Fruit fly (Drosophila melanogaster) whole organism, prepupa: ENCODE results near the gene ppk28.

Experiments
- CG10631 ChIP-seq: fragments of 200-800 bp; sonication (Bioruptor generic); optimal IDR thresholded peaks from 2 replicates; lab custom pipeline; 2016; ENCODE audit warnings: missing biosample characterization, missing genetic modification characterization
- CG11294 ChIP-seq: fragments of 200-800 bp; sonication (Bioruptor generic); IDR thresholded peaks from 2 replicates; pipeline ENCODE4 v1.3.6; 2022; ENCODE audit warnings: missing biosample characterization, missing genetic modification characterization
- CG11762 ChIP-seq: fragments of 200-800 bp; sonication (Bioruptor generic); optimal IDR thresholded peaks from 3 replicates; lab custom pipeline; 2016; ENCODE audit warnings: missing biosample characterization, missing genetic modification characterization; ENCODE audit not compliant: insufficient read depth
- CG11902 ChIP-seq: fragments of 200-800 bp; sonication (Bioruptor generic); optimal IDR thresholded peaks from 3 replicates; lab custom pipeline; 2016; ENCODE audit warnings: missing biosample characterization, missing genetic modification characterization
- CG15336 ChIP-seq: fragments of 200-800 bp; sonication (Bioruptor generic); IDR thresholded peaks from 2 replicates; pipeline ENCODE4 v1.3.6; 2022; ENCODE audit warnings: missing biosample characterization, missing genetic modification characterization
- CG1621 ChIP-seq: fragments of 200-800 bp; sonication (Bioruptor generic); optimal IDR thresholded peaks from 3 replicates; lab custom pipeline; 2018; ENCODE audit warnings: missing biosample characterization, mild to moderate bottlenecking, missing genetic modification characterization
- CG3032 ChIP-seq: fragments of 200-800 bp; optimal IDR thresholded peaks from 2 replicates; lab custom pipeline; 2019; ENCODE audit warnings: missing biosample characterization, mild to moderate bottlenecking, missing genetic modification characterization, moderate library complexity
- CG31627 ChIP-seq: fragments of 200-800 bp; sonication (Bioruptor generic); optimal IDR thresholded peaks from 3 replicates; lab custom pipeline; 2016; ENCODE audit warnings: missing biosample characterization, missing genetic modification characterization
- CG32006 ChIP-seq: fragments of 200-800 bp; sonication (Bioruptor generic); optimal IDR thresholded peaks from 3 replicates; lab custom pipeline; 2017; ENCODE audit warnings: missing biosample characterization, mild to moderate bottlenecking, missing genetic modification characterization
- CG34406 ChIP-seq: fragments of 200-800 bp; sonication (Bioruptor generic); optimal IDR thresholded peaks from 3 replicates; lab custom pipeline; 2016; ENCODE audit warnings: missing biosample characterization, missing genetic modification characterization
- CG3919 ChIP-seq: fragments of 200-800 bp; sonication (Bioruptor generic); optimal IDR thresholded peaks from 3 replicates; lab custom pipeline; 2016; ENCODE audit warnings: missing biosample characterization, missing genetic modification characterization
- CG4318 ChIP-seq: fragments of 200-800 bp; sonication (Bioruptor generic); optimal IDR thresholded peaks from 3 replicates; lab custom pipeline; 2017; ENCODE audit warnings: missing biosample characterization, mild to moderate bottlenecking, missing genetic modification characterization
- CG6163 ChIP-seq: fragments of 200-800 bp; sonication (Bioruptor generic); IDR thresholded peaks from 3 replicates; pipeline ENCODE4 v1.3.6; 2022; ENCODE audit warnings: missing biosample characterization, missing genetic modification characterization
- CG6276 ChIP-seq: fragments of 200-800 bp; sonication (Bioruptor generic); optimal IDR thresholded peaks from 2 replicates; lab custom pipeline; 2017; ENCODE audit warnings: missing biosample characterization, mild to moderate bottlenecking, missing genetic modification characterization
- CG6792 ChIP-seq: fragments of 200-800 bp; sonication (Bioruptor generic); optimal IDR thresholded peaks from 3 replicates; lab custom pipeline; 2016; ENCODE audit warnings: missing biosample characterization, missing genetic modification characterization
- CG6808 ChIP-seq: fragments of 200-800 bp; sonication (Bioruptor generic); optimal IDR thresholded peaks from 3 replicates; lab custom pipeline; 2017; ENCODE audit warnings: missing biosample characterization, missing genetic modification characterization, mild to moderate bottlenecking, moderate library complexity, missing genetic modification reagents
- CG7368 ChIP-seq: fragments of 200-800 bp; sonication (Bioruptor generic); optimal IDR thresholded peaks from 3 replicates; lab custom pipeline; 2016; ENCODE audit warnings: missing biosample characterization, missing genetic modification characterization
- CG8119 ChIP-seq: fragments of 200-800 bp; sonication (Bioruptor generic); IDR thresholded peaks from 3 replicates; pipeline ENCODE4 v1.3.6; 2022; ENCODE audit warnings: missing biosample characterization, missing genetic modification characterization
- CG8632 ChIP-seq: fragments of 200-800 bp; sonication (Bioruptor generic); optimal IDR thresholded peaks from 3 replicates; lab custom pipeline; 2016; ENCODE audit warnings: missing biosample characterization, missing genetic modification characterization
- Eip75B ChIP-seq: fragments of 200-800 bp; sonication (Bioruptor generic); optimal IDR thresholded peaks from 3 replicates; lab custom pipeline; 2016; ENCODE audit warnings: missing biosample characterization, missing genetic modification characterization
- Eip78C ChIP-seq: fragments of 200-800 bp; sonication (Bioruptor generic); peaks from one replicate; lab custom pipeline; 2016; ENCODE audit warnings: missing biosample characterization, missing genetic modification characterization
- Eip93F ChIP-seq: fragments of 200-800 bp; sonication (Bioruptor generic); optimal IDR thresholded peaks from 2 replicates; lab custom pipeline; 2016; ENCODE audit warnings: missing biosample characterization, mild to moderate bottlenecking, missing genetic modification characterization
- Ets21C ChIP-seq: fragments of 200-800 bp; sonication (Bioruptor generic); optimal IDR thresholded peaks from 3 replicates; lab custom pipeline; 2016; ENCODE audit warnings: missing biosample characterization, missing genetic modification characterization
- Ets96B ChIP-seq: fragments of 200-800 bp; optimal IDR thresholded peaks from 2 replicates; lab custom pipeline; 2019; ENCODE audit warnings: missing biosample characterization, mild to moderate bottlenecking, missing genetic modification characterization, moderate library complexity
- Gug ChIP-seq: fragments of 200-800 bp; sonication (Bioruptor generic); IDR thresholded peaks from 2 replicates; pipeline ENCODE4 v1.3.6; 2022; ENCODE audit warnings: missing biosample characterization, missing genetic modification characterization
- Hr38 ChIP-seq: sonication (Bioruptor generic); optimal IDR thresholded peaks from 2 replicates; lab custom pipeline; 2016; ENCODE audit warnings: missing biosample characterization, missing genetic modification characterization
- Hr39 ChIP-seq: fragments of 200-800 bp; sonication (Bioruptor generic); optimal IDR thresholded peaks from 2 replicates; lab custom pipeline; 2016; ENCODE audit warnings: missing biosample characterization, missing genetic modification characterization
- Hr4 ChIP-seq: fragments of 200-800 bp; sonication (Bioruptor generic); optimal IDR thresholded peaks from 3 replicates; lab custom pipeline; 2016; ENCODE audit warnings: missing biosample characterization, missing genetic modification characterization
- OdsH ChIP-seq: fragments of 200-800 bp; sonication (Bioruptor generic); optimal IDR thresholded peaks from 3 replicates; lab custom pipeline; 2016; ENCODE audit warnings: missing biosample characterization, missing genetic modification characterization
- Smox ChIP-seq: fragments of 200-800 bp; sonication (Bioruptor generic); optimal IDR thresholded peaks from 3 replicates; lab custom pipeline; 2016; ENCODE audit warnings: missing biosample characterization, missing genetic modification characterization
- Sox102F ChIP-seq: fragments of 200-800 bp; sonication (Bioruptor generic); optimal IDR thresholded peaks from 2 replicates; lab custom pipeline; 2016; ENCODE audit warnings: missing biosample characterization, mild to moderate bottlenecking, missing genetic modification characterization
- Sox14 ChIP-seq: fragments of 200-800 bp; sonication (Bioruptor generic); optimal IDR thresholded peaks from 3 replicates; lab custom pipeline; 2016; ENCODE audit warnings: missing biosample characterization, missing genetic modification characterization
- achi ChIP-seq: fragments of 200-800 bp; sonication (Bioruptor generic); optimal IDR thresholded peaks from 3 replicates; lab custom pipeline; 2016; ENCODE audit warnings: missing biosample characterization, missing genetic modification characterization
- acj6 ChIP-seq: fragments of 200-800 bp; sonication (Bioruptor generic); optimal IDR thresholded peaks from 3 replicates; lab custom pipeline; 2016; ENCODE audit warnings: missing biosample characterization, missing genetic modification characterization
- cyc ChIP-seq: fragments of 200-800 bp; sonication (Bioruptor generic); optimal IDR thresholded peaks from 3 replicates; lab custom pipeline; 2016; ENCODE audit warnings: missing biosample characterization, missing genetic modification characterization
- dac ChIP-seq: fragments of 200-800 bp; sonication (Bioruptor generic); optimal IDR thresholded peaks from 2 replicates; lab custom pipeline; 2017; ENCODE audit warnings: missing biosample characterization, mild to moderate bottlenecking, missing genetic modification characterization
- dsx ChIP-seq: fragments of 200-800 bp; optimal IDR thresholded peaks from 3 replicates; lab custom pipeline; 2019; ENCODE audit warnings: missing biosample characterization, mild to moderate bottlenecking, missing genetic modification characterization, moderate library complexity; ENCODE audit not compliant: poor library complexity, severe bottlenecking
- eg ChIP-seq: fragments of 200-800 bp; sonication (Bioruptor generic); IDR thresholded peaks from 3 replicates; pipeline ENCODE4 v1.3.6; 2022; ENCODE audit warnings: missing biosample characterization, missing genetic modification characterization
- esn ChIP-seq: fragments of 200-800 bp; sonication (Bioruptor generic); optimal IDR thresholded peaks from 2 replicates; lab custom pipeline; 2016; ENCODE audit warnings: missing biosample characterization, mild to moderate bottlenecking, missing genetic modification characterization, moderate library complexity
- fd85E ChIP-seq: fragments of 200-800 bp; sonication (Bioruptor generic); optimal IDR thresholded peaks from 3 replicates; lab custom pipeline; 2016; ENCODE audit warnings: missing biosample characterization, missing genetic modification characterization
- net ChIP-seq: fragments of 200-800 bp; sonication (Bioruptor generic); optimal IDR thresholded peaks from 3 replicates; lab custom pipeline; 2016; ENCODE audit warnings: missing biosample characterization, missing genetic modification characterization
- pdm3 ChIP-seq: fragments of 200-800 bp; sonication (Bioruptor generic); optimal IDR thresholded peaks from 3 replicates; lab custom pipeline; 2016; ENCODE audit warnings: missing biosample characterization, missing genetic modification characterization
- salr ChIP-seq, 2 experiments: fragments of 200-800 bp; sonication (Bioruptor generic); optimal IDR thresholded peaks; 3 replicates each; lab custom pipeline; 2016 to 2018; ENCODE audit warnings: missing biosample characterization in 2 of 2, missing genetic modification characterization in 2 of 2, mild to moderate bottlenecking in 1 of 2
- spab ChIP-seq: fragments of 200-800 bp; sonication (Bioruptor generic); optimal IDR thresholded peaks from 2 replicates; lab custom pipeline; 2017; ENCODE audit warnings: missing biosample characterization, mild to moderate bottlenecking, missing genetic modification characterization, missing genetic modification reagents
- ss ChIP-seq, 2 experiments: fragments of 200-800 bp; sonication (Bioruptor generic); optimal IDR thresholded peaks; 2 replicates in 1 of 2; 3 replicates in 1 of 2; lab custom pipeline; 2017 to 2018; ENCODE audit warnings: mild to moderate bottlenecking in 2 of 2, missing biosample characterization in 2 of 2, missing genetic modification characterization in 2 of 2, moderate library complexity in 1 of 2
- svp ChIP-seq: fragments of 200-800 bp; sonication (Bioruptor generic); peaks from one replicate; lab custom pipeline; 2016; ENCODE audit warnings: missing biosample characterization, missing genetic modification characterization
- topi ChIP-seq: fragments of 200-800 bp; sonication (Bioruptor generic); optimal IDR thresholded peaks from 3 replicates; lab custom pipeline; 2016; ENCODE audit warnings: missing biosample characterization, missing genetic modification characterization
- vri ChIP-seq: fragments of 200-800 bp; sonication (Bioruptor generic); optimal IDR thresholded peaks from 3 replicates; lab custom pipeline; 2016; ENCODE audit warnings: missing biosample characterization, mild to moderate bottlenecking, missing genetic modification characterization

Gene ppk28

dm6 chrX:16849517-16849916 lies 43.6 kb downstream of the ppk28 start:
- TF ChIP-seq Ets21C (GFP tag; lab: Kevin White, UChicago), result no peak
- no peak for TF ChIP-seq CG32006 (GFP tag; lab: Kevin White, UChicago)
- no peak for TF ChIP-seq topi (GFP tag; lab: Kevin White, UChicago)
- no peak for TF ChIP-seq CG11294 (GFP tag; lab: Robert Waterston, UW)
- no peak for TF ChIP-seq pdm3
- no peak for TF ChIP-seq spab
- TF ChIP-seq Smox, result no peak
- TF ChIP-seq CG31627 (GFP tag; lab: Kevin White, UChicago), result no peak
- no peak for TF ChIP-seq CG3032 (tag; lab: Kevin White, UChicago)
- no peak for TF ChIP-seq dsx (GFP tag; lab: Kevin White, UChicago)
- TF ChIP-seq CG15336, result no peak

dm6 chrX:16854746-16855145 lies 48.9 kb downstream of the ppk28 start:
- no peak for TF ChIP-seq spab
- TF ChIP-seq acj6 (GFP tag; lab: Kevin White, UChicago), result peak; percentile 4
- no peak for TF ChIP-seq Eip93F (GFP tag; lab: Kevin White, UChicago)
- no peak for TF ChIP-seq CG1621 (tag; lab: Kevin White, UChicago)
- TF ChIP-seq Smox, result no peak
- TF ChIP-seq achi, result peak; percentile 21
- TF ChIP-seq Hr39, result no peak
- TF ChIP-seq fd85E, result no peak
- no peak for TF ChIP-seq Sox14 (GFP tag; lab: Kevin White, UChicago)
- no peak for TF ChIP-seq dac (GFP tag; lab: Kevin White, UChicago)
- no peak for TF ChIP-seq Sox102F
- TF ChIP-seq CG3919 (GFP tag; lab: Kevin White, UChicago), result no peak
- no peak for TF ChIP-seq CG4318 (GFP tag; lab: Kevin White, UChicago)
- no peak for TF ChIP-seq salr (GFP tag; optimal IDR thresholded peaks at IDR 0.05; lab: Kevin White, UChicago)
- no peak for TF ChIP-seq esn (GFP tag; lab: Kevin White, UChicago)
- no peak for TF ChIP-seq CG10631 (GFP tag; lab: Kevin White, UChicago)
- TF ChIP-seq CG11902 (GFP tag; lab: Kevin White, UChicago), result no peak
- TF ChIP-seq net (GFP tag; lab: Kevin White, UChicago), result peak; percentile 2
- TF ChIP-seq CG11762 (GFP tag; lab: Kevin White, UChicago), result no peak
- TF ChIP-seq Eip75B (GFP tag; lab: Kevin White, UChicago), result no peak
- TF ChIP-seq CG6276 (GFP tag; lab: Kevin White, UChicago), result peak; percentile 60
- no peak for TF ChIP-seq svp
- TF ChIP-seq CG6808 (GFP tag; lab: Kevin White, UChicago), result no peak
- TF ChIP-seq CG6163 (GFP tag; lab: Robert Waterston, UW), result 0 out of 3 replicates have a peak, but pooled peaks have one; percentile 38
- peak; percentile 58 for TF ChIP-seq CG32006 (GFP tag; lab: Kevin White, UChicago)
- no peak for TF ChIP-seq Ets96B (tag; lab: Kevin White, UChicago)
- peak; percentile 75 for TF ChIP-seq CG15336
- TF ChIP-seq ss (GFP tag; optimal IDR thresholded peaks at IDR 0.05; lab: Kevin White, UChicago), result no peak
- TF ChIP-seq CG34406 (GFP tag; lab: Kevin White, UChicago), result no peak
- TF ChIP-seq OdsH (GFP tag; lab: Kevin White, UChicago), result peak; percentile 37
- TF ChIP-seq Hr38 (GFP tag; lab: Kevin White, UChicago), result no peak
- peak; percentile 43 for TF ChIP-seq Hr4 (GFP tag; lab: Kevin White, UChicago)
- no peak for TF ChIP-seq cyc (GFP tag; lab: Kevin White, UChicago)
- no peak for TF ChIP-seq topi (GFP tag; lab: Kevin White, UChicago)
- no peak for TF ChIP-seq CG6792 (GFP tag; lab: Kevin White, UChicago)
- TF ChIP-seq eg (GFP tag; lab: Robert Waterston, UW), result peak; percentile 55; the same call in 2 of the 3 replicates
- no peak for TF ChIP-seq Gug (GFP tag; lab: Robert Waterston, UW)
- peak; percentile 30 for TF ChIP-seq pdm3
- peak; percentile 70 for TF ChIP-seq CG8119 (GFP tag; lab: Robert Waterston, UW)
- TF ChIP-seq CG3032 (tag; lab: Kevin White, UChicago), result no peak
- TF ChIP-seq CG7368 (GFP tag; lab: Kevin White, UChicago), result no peak
- TF ChIP-seq CG8632 (GFP tag; lab: Kevin White, UChicago), result peak; percentile 33
- TF ChIP-seq vri (GFP tag; lab: Kevin White, UChicago), result no peak
- peak; percentile 75 for TF ChIP-seq Eip78C (GFP tag; lab: Kevin White, UChicago)
